Fruit fly (Drosophila melanogaster) whole organism, embryonic: ENCODE results near the gene fd102C.
A peak's percentile ranks its signal among the peaks of the same experiment; 100 is the strongest.

ENCODE experiments used
- Atf-2 ChIP-seq: fragments of 200-800 bp; sonication (Bioruptor generic); optimal IDR thresholded peaks from 2 replicates; lab custom pipeline; 2016; ENCODE audit warnings: missing biosample characterization, missing genetic modification characterization
- CG10267 ChIP-seq: fragments of 200-800 bp; sonication (Bioruptor generic); optimal IDR thresholded peaks from 2 replicates; lab custom pipeline; 2018; ENCODE audit warnings: missing biosample characterization, mild to moderate bottlenecking, missing genetic modification characterization, moderate library complexity
- CG10431 ChIP-seq: fragments of 200-800 bp; sonication (Bioruptor generic); optimal IDR thresholded peaks from 3 replicates; lab custom pipeline; 2018; ENCODE audit warnings: missing biosample characterization, mild to moderate bottlenecking, missing genetic modification characterization
- CG10979 ChIP-seq: fragments of 200-800 bp; sonication (Bioruptor generic); optimal IDR thresholded peaks from 2 replicates; lab custom pipeline; 2018; ENCODE audit warnings: missing biosample characterization, mild to moderate bottlenecking, missing genetic modification characterization, moderate library complexity
- CG12391 ChIP-seq: fragments of 200-800 bp; sonication (Bioruptor generic); optimal IDR thresholded peaks from 3 replicates; lab custom pipeline; 2018; ENCODE audit warnings: missing biosample characterization, mild to moderate bottlenecking, missing genetic modification characterization, moderate library complexity
- CG13287 ChIP-seq: fragments of 200-800 bp; sonication (Bioruptor generic); IDR thresholded peaks from 2 replicates; pipeline ENCODE4 v1.3.6; 2022; ENCODE audit warnings: missing biosample characterization, missing genetic modification characterization; ENCODE audit not compliant: partially characterized antibody
- CG14710 ChIP-seq: fragments of 200-800 bp; sonication (Bioruptor generic); optimal IDR thresholded peaks from 3 replicates; lab custom pipeline; 2019; ENCODE audit warnings: missing biosample characterization, mild to moderate bottlenecking, missing genetic modification characterization, moderate library complexity
- CG15479 ChIP-seq: fragments of 200-800 bp; sonication (Bioruptor generic); optimal IDR thresholded peaks from 3 replicates; lab custom pipeline; 2019; ENCODE audit warnings: missing biosample characterization, mild to moderate bottlenecking, missing genetic modification characterization, moderate library complexity
- CG15601 ChIP-seq: fragments of 200-800 bp; sonication (Bioruptor generic); optimal IDR thresholded peaks from 3 replicates; lab custom pipeline; 2019; ENCODE audit warnings: missing biosample characterization, mild to moderate bottlenecking, missing genetic modification characterization, moderate library complexity
- CG1602 ChIP-seq: fragments of 200-800 bp; sonication (Bioruptor generic); optimal IDR thresholded peaks from 3 replicates; lab custom pipeline; 2016; ENCODE audit warnings: missing biosample characterization, missing genetic modification characterization
- CG1603 ChIP-seq: fragments of 200-800 bp; sonication (Bioruptor generic); optimal IDR thresholded peaks from 2 replicates; lab custom pipeline; 2019; ENCODE audit warnings: missing biosample characterization, mild to moderate bottlenecking, missing genetic modification characterization, moderate library complexity
- CG1647 ChIP-seq: fragments of 200-800 bp; sonication (Bioruptor generic); optimal IDR thresholded peaks from 3 replicates; lab custom pipeline; 2016; ENCODE audit warnings: missing biosample characterization, missing genetic modification characterization
- CG17186 ChIP-seq: fragments of 200-800 bp; sonication (Bioruptor generic); optimal IDR thresholded peaks from 3 replicates; lab custom pipeline; 2017; ENCODE audit warnings: missing biosample characterization, missing genetic modification reagents, missing genetic modification characterization
- CG17912 ChIP-seq: fragments of 200-800 bp; sonication (Bioruptor generic); optimal IDR thresholded peaks from 2 replicates; lab custom pipeline; 2018; ENCODE audit warnings: missing biosample characterization, mild to moderate bottlenecking, missing genetic modification characterization
- CG18764 ChIP-seq: fragments of 200-800 bp; sonication (Bioruptor generic); optimal IDR thresholded peaks from 3 replicates; lab custom pipeline; 2016; ENCODE audit warnings: missing biosample characterization, missing genetic modification characterization
- CG2875 ChIP-seq: fragments of 200-800 bp; sonication (Bioruptor generic); optimal IDR thresholded peaks from 2 replicates; lab custom pipeline; 2017; ENCODE audit warnings: missing biosample characterization, mild to moderate bottlenecking, missing genetic modification characterization, missing genetic modification reagents
- CG31441 ChIP-seq: fragments of 200-800 bp; sonication (Bioruptor generic); IDR thresholded peaks from 2 replicates; pipeline ENCODE4 v1.3.6; 2022; ENCODE audit warnings: missing biosample characterization, missing genetic modification characterization
- CG4282 ChIP-seq: fragments of 200-800 bp; sonication (Bioruptor generic); optimal IDR thresholded peaks from 2 replicates; lab custom pipeline; 2016; ENCODE audit warnings: missing biosample characterization, missing genetic modification characterization
- CG6791 ChIP-seq: fragments of 200-800 bp; sonication (Bioruptor generic); IDR thresholded peaks from 3 replicates; pipeline ENCODE4 v1.3.6; 2022; ENCODE audit warnings: missing biosample characterization, missing genetic modification characterization; ENCODE audit not compliant: partially characterized antibody
- CG7839 ChIP-seq: fragments of 200-800 bp; sonication (Bioruptor generic); optimal IDR thresholded peaks from 3 replicates; lab custom pipeline; 2018; ENCODE audit warnings: missing biosample characterization, mild to moderate bottlenecking, missing genetic modification characterization, moderate library complexity
- CG8924 ChIP-seq: fragments of 200-800 bp; optimal IDR thresholded peaks from 3 replicates; lab custom pipeline; 2019; ENCODE audit warnings: missing biosample characterization, mild to moderate bottlenecking, missing genetic modification characterization, moderate library complexity
- CG9797 ChIP-seq: fragments of 200-800 bp; sonication (Bioruptor generic); optimal IDR thresholded peaks from 3 replicates; lab custom pipeline; 2018; ENCODE audit warnings: missing biosample characterization, mild to moderate bottlenecking, missing genetic modification characterization
- CTCF ChIP-seq: fragments of 200-800 bp; sonication (Bioruptor generic); optimal IDR thresholded peaks from 2 replicates; lab custom pipeline; 2017; ENCODE audit warnings: missing biosample characterization, mild to moderate bottlenecking, missing genetic modification characterization, moderate library complexity
- Dip2 ChIP-seq: fragments of 200-800 bp; sonication (Bioruptor generic); IDR thresholded peaks from 2 replicates; pipeline ENCODE4 v1.3.6; 2022; ENCODE audit warnings: missing biosample characterization, missing genetic modification characterization
- NK7.1 ChIP-seq: fragments of 200-800 bp; sonication (Bioruptor generic); optimal IDR thresholded peaks from 3 replicates; lab custom pipeline; 2016; ENCODE audit warnings: missing biosample characterization, missing genetic modification characterization
- Pdp1 ChIP-seq, 2 experiments: fragments of 200-800 bp; sonication (Bioruptor generic); optimal IDR thresholded peaks; 3 replicates each; lab custom pipeline; 2016; ENCODE audit warnings: missing biosample characterization in 2 of 2, missing genetic modification characterization in 2 of 2, mild to moderate bottlenecking in 1 of 2, moderate library complexity in 1 of 2
- az2 ChIP-seq: fragments of 200-800 bp; sonication (Bioruptor generic); optimal IDR thresholded peaks from 3 replicates; lab custom pipeline; 2016; ENCODE audit warnings: missing biosample characterization, missing genetic modification characterization
- cad ChIP-seq: fragments of >200 bp; optimal IDR thresholded peaks from 2 replicates; lab custom pipeline; 2017; ENCODE audit warnings: missing biosample characterization, missing genetic modification characterization
- chif ChIP-seq, 2 experiments: fragments of 200-800 bp; sonication (Bioruptor generic); optimal IDR thresholded peaks; 3 replicates each; lab custom pipeline; 2016; ENCODE audit warnings: missing biosample characterization in 2 of 2, missing genetic modification characterization in 2 of 2
- chn ChIP-seq: fragments of 200-800 bp; sonication (Bioruptor generic); optimal IDR thresholded peaks from 2 replicates; lab custom pipeline; 2016; ENCODE audit warnings: missing biosample characterization, missing genetic modification characterization
- dm ChIP-seq: fragments of 200-800 bp; sonication (Bioruptor generic); optimal IDR thresholded peaks from 3 replicates; lab custom pipeline; 2016; ENCODE audit warnings: missing biosample characterization, missing genetic modification characterization
- esg ChIP-seq: fragments of 200-800 bp; sonication (Bioruptor generic); conservative IDR thresholded peaks from 2 replicates; pipeline ENCODE4 v1.3.6; 2022; ENCODE audit warnings: missing biosample characterization, missing genetic modification characterization
- fd64A ChIP-seq: fragments of 200-800 bp; sonication (Bioruptor generic); optimal IDR thresholded peaks from 3 replicates; lab custom pipeline; 2018; ENCODE audit warnings: missing biosample characterization, mild to moderate bottlenecking, missing genetic modification characterization
- gce ChIP-seq: fragments of 200-800 bp; sonication (Bioruptor generic); IDR thresholded peaks from 3 replicates; pipeline ENCODE4 v1.3.6; 2022; ENCODE audit warnings: missing biosample characterization, missing genetic modification characterization
- her ChIP-seq: fragments of 200-800 bp; sonication (Bioruptor generic); optimal IDR thresholded peaks from 2 replicates; lab custom pipeline; 2016; ENCODE audit warnings: missing biosample characterization, missing genetic modification characterization
- hth ChIP-seq: fragments of >200 bp; optimal IDR thresholded peaks from 2 replicates; lab custom pipeline; 2017; ENCODE audit warnings: inconsistent platforms
- jumu ChIP-seq: fragments of 200-800 bp; sonication (Bioruptor generic); optimal IDR thresholded peaks from 3 replicates; lab custom pipeline; 2016; ENCODE audit warnings: missing biosample characterization, missing genetic modification characterization
- ken ChIP-seq: fragments of 200-800 bp; sonication (Bioruptor generic); IDR thresholded peaks from 3 replicates; pipeline ENCODE4 v1.3.6; 2022; ENCODE audit warnings: missing biosample characterization, missing genetic modification characterization
- knrl ChIP-seq: fragments of 200-800 bp; sonication (Bioruptor generic); IDR thresholded peaks from 3 replicates; pipeline ENCODE4 v1.3.6; 2022; ENCODE audit warnings: missing biosample characterization, missing genetic modification characterization; ENCODE audit not compliant: partially characterized antibody
- maf-S ChIP-seq: fragments of 200-800 bp; sonication (Bioruptor generic); optimal IDR thresholded peaks from 2 replicates; lab custom pipeline; 2016; ENCODE audit warnings: missing biosample characterization, missing genetic modification characterization
- p53 ChIP-seq: fragments of 200-800 bp; sonication (Bioruptor generic); optimal IDR thresholded peaks from 2 replicates; lab custom pipeline; 2016; ENCODE audit warnings: missing biosample characterization, missing genetic modification characterization
- pho ChIP-seq: fragments of 200-800 bp; sonication (Bioruptor generic); optimal IDR thresholded peaks from 2 replicates; lab custom pipeline; 2016; ENCODE audit warnings: missing biosample characterization, missing genetic modification characterization
- pita ChIP-seq: fragments of 200-800 bp; sonication (Bioruptor generic); optimal IDR thresholded peaks from 2 replicates; lab custom pipeline; 2017; ENCODE audit warnings: missing biosample characterization, mild to moderate bottlenecking, missing genetic modification characterization
- psq ChIP-seq: fragments of 200-800 bp; sonication (Bioruptor generic); optimal IDR thresholded peaks from 2 replicates; lab custom pipeline; 2017; ENCODE audit warnings: missing biosample characterization, missing genetic modification characterization
- pum ChIP-seq: fragments of 200-800 bp; sonication (Bioruptor generic); optimal IDR thresholded peaks from 2 replicates; lab custom pipeline; 2016; ENCODE audit warnings: missing biosample characterization, missing genetic modification characterization
- sens ChIP-seq: fragments of 200-800 bp; sonication (Bioruptor generic); peaks from one replicate; lab custom pipeline; 2016; ENCODE audit warnings: missing biosample characterization, missing genetic modification characterization
- stc ChIP-seq: fragments of 200-800 bp; sonication (Bioruptor generic); IDR thresholded peaks from 2 replicates; pipeline ENCODE4 v1.3.6; 2022; ENCODE audit warnings: missing biosample characterization, missing genetic modification characterization
- tll ChIP-seq, 2 experiments: fragments of 200-800 bp in 1 of 2; fragments of >200 bp in 1 of 2; sonication (Bioruptor generic) in 1 of 2; optimal IDR thresholded peaks; 2 replicates each; lab custom pipeline; 2017 to 2019; ENCODE audit warnings: missing biosample characterization in 2 of 2, missing genetic modification characterization in 2 of 2, mild to moderate bottlenecking in 1 of 2, moderate library complexity in 1 of 2
- zen ChIP-seq: fragments of 200-800 bp; sonication (Bioruptor generic); optimal IDR thresholded peaks from 3 replicates; lab custom pipeline; 2018; ENCODE audit warnings: missing biosample characterization, mild to moderate bottlenecking, missing genetic modification characterization, moderate library complexity

fd102C gene

dm6 chr4:846092-846491 is 1.8 kb upstream of the fd102C start:
- no peak for TF ChIP-seq CG1647 (GFP tag; lab: Kevin White, UChicago)
- no peak for TF ChIP-seq Atf-2 (GFP tag; lab: Kevin White, UChicago)
- TF ChIP-seq CG15479 (GFP tag; lab: Kevin White, UChicago) = peak; percentile 75
- TF ChIP-seq jumu (GFP tag; lab: Kevin White, UChicago) = no peak
- TF ChIP-seq tll (GFP tag; optimal IDR thresholded peaks at IDR 0.05; lab: Kevin White, UChicago) = peak in 1 of 2 experiments; percentile 71

dm6 chr4:835535-836138 is 8.7 kb downstream of the fd102C start:
- TF ChIP-seq CG14710 (tag; lab: Kevin White, UChicago) (peak; percentile 19), CG10431 (no peak), chif (GFP tag; optimal IDR thresholded peaks at IDR 0.05; lab: Kevin White, UChicago) (peak in 1 of 2 experiments; percentile 25), CG31441 (no peak), cad (GFP tag; lab: Kevin White, UChicago) (no peak), p53 (GFP tag; lab: Kevin White, UChicago) (no peak), CG15601 (tag; lab: Kevin White, UChicago) (no peak), pita (GFP tag; lab: Kevin White, UChicago) (peak; percentile 82), CG18764 (GFP tag; lab: Kevin White, UChicago) (no peak), CG17186 (peak; percentile 44), hth (lab: Kevin White, UChicago) (no peak), NK7.1 (no peak), psq (GFP tag; lab: Kevin White, UChicago) (no peak), CG9797 (GFP tag; lab: Kevin White, UChicago) (peak; percentile 47), her (no peak), pum (GFP tag; lab: Kevin White, UChicago) (no peak), Pdp1 (GFP tag; optimal IDR thresholded peaks at IDR 0.05; lab: Kevin White, UChicago) (peak in 1 of 2 experiments; percentile 90), CG10267 (peak; percentile 22), zen (tag; lab: Kevin White, UChicago) (peak; percentile 24), dm (GFP tag; lab: Kevin White, UChicago) (no peak), stc (GFP tag; lab: Robert Waterston, UW) (no peak), CG17912 (no peak), sens (GFP tag; lab: Kevin White, UChicago) (no peak), fd64A (no peak), CG12391 (tag; lab: Kevin White, UChicago) (no peak), CG1602 (GFP tag; lab: Kevin White, UChicago) (no peak), pho (GFP tag; lab: Kevin White, UChicago) (no peak), CG13287 (GFP tag; lab: Robert Waterston, UW) (0 out of 2 replicates have a peak, but pooled peaks have one; percentile 7), CTCF (GFP tag; lab: Kevin White, UChicago) (peak; percentile 93), CG2875 (GFP tag; lab: Kevin White, UChicago) (no peak), CG4282 (no peak), maf-S (GFP tag; lab: Kevin White, UChicago) (peak; percentile 19), knrl (GFP tag; lab: Robert Waterston, UW) (peak; percentile 42; the same call in 1 of the 3 replicates), CG6791 (no peak), az2 (GFP tag; lab: Kevin White, UChicago) (no peak), CG1603 (tag; lab: Kevin White, UChicago) (peak; percentile 63), esg (GFP tag; lab: Robert Waterston, UW) (no peak), ken (GFP tag; lab: Robert Waterston, UW) (no peak), chn (no peak), gce (no peak), Dip2 (GFP tag; lab: Robert Waterston, UW) (no peak), CG10979 (tag; lab: Kevin White, UChicago) (peak; percentile 80), CG8924 (tag; lab: Kevin White, UChicago) (no peak), CG7839 (tag; lab: Kevin White, UChicago) (no peak)
